Worm (Caenorhabditis elegans) whole organism, late embryonic: Measurements from ENCODE around the gene T28D9.1.
A peak's percentile ranks its signal among the peaks of the same experiment; 100 is the strongest.

Source experiments
- C08G9.2 ChIP-seq: sonication (generic microtip); optimal IDR thresholded peaks from 2 replicates; lab custom pipeline; 2016; ENCODE audit warnings: mild to moderate bottlenecking, missing genetic modification characterization, moderate library complexity, missing compliant biosample characterization
- C38D4.7 ChIP-seq: fragments of 200-800 bp; sonication (Bioruptor generic); optimal IDR thresholded peaks from 2 replicates; lab custom pipeline; 2018; ENCODE audit warnings: mild to moderate bottlenecking, missing genetic modification characterization, moderate library complexity, missing compliant biosample characterization
- F13H6.1 ChIP-seq: sonication (generic microtip); optimal IDR thresholded peaks from 2 replicates; lab custom pipeline; 2016; ENCODE audit warnings: missing genetic modification characterization, missing compliant biosample characterization
- T23F11.4 ChIP-seq: fragments of 200-800 bp; sonication (Bioruptor generic); optimal IDR thresholded peaks from 2 replicates; lab custom pipeline; 2018; ENCODE audit warnings: mild to moderate bottlenecking, missing genetic modification characterization, missing compliant biosample characterization
- ahr-1 ChIP-seq: sonication (generic microtip); optimal IDR thresholded peaks from 2 replicates; lab custom pipeline; 2016; ENCODE audit warnings: missing genetic modification characterization, missing compliant biosample characterization
- ceh-14 ChIP-seq: sonication (generic microtip); optimal IDR thresholded peaks from 2 replicates; lab custom pipeline; 2016; ENCODE audit warnings: missing genotype, missing genetic modification characterization, missing compliant biosample characterization
- ceh-19 ChIP-seq: fragments of 200-800 bp; sonication (Bioruptor generic); optimal IDR thresholded peaks from 2 replicates; lab custom pipeline; 2018; ENCODE audit warnings: mild to moderate bottlenecking, missing genetic modification characterization, missing compliant biosample characterization
- ceh-24 ChIP-seq: sonication (generic microtip); optimal IDR thresholded peaks from 2 replicates; lab custom pipeline; 2016; ENCODE audit warnings: mild to moderate bottlenecking, missing genetic modification characterization, missing compliant biosample characterization
- ceh-30 ChIP-seq: fragments of 150-350 bp; optimal IDR thresholded peaks from 2 replicates; lab custom pipeline; 2014; ENCODE audit warnings: missing biosample characterization, missing genetic modification characterization
- ceh-31 ChIP-seq: sonication (generic microtip); optimal IDR thresholded peaks from 2 replicates; lab custom pipeline; 2016; ENCODE audit warnings: missing genetic modification characterization, missing compliant biosample characterization
- ceh-45 ChIP-seq: fragments of 200-800 bp; sonication (Bioruptor generic); IDR thresholded peaks from 2 replicates; pipeline ENCODE4 v1.3.6; 2022; ENCODE audit warnings: missing genetic modification reagents, missing genetic modification characterization, missing compliant biosample characterization
- ceh-48 ChIP-seq: sonication (generic microtip); optimal IDR thresholded peaks from 2 replicates; lab custom pipeline; 2016; ENCODE audit warnings: missing genetic modification characterization, inconsistent platforms, missing compliant biosample characterization
- ceh-9 ChIP-seq: sonication (generic microtip); optimal IDR thresholded peaks from 2 replicates; lab custom pipeline; 2016; ENCODE audit warnings: mild to moderate bottlenecking, missing genetic modification characterization, inconsistent platforms, missing compliant biosample characterization
- che-1 ChIP-seq: sonication (generic microtip); optimal IDR thresholded peaks from 2 replicates; lab custom pipeline; 2016; ENCODE audit warnings: mild to moderate bottlenecking, missing genetic modification characterization, missing compliant biosample characterization
- dmd-4 ChIP-seq: sonication (generic microtip); optimal IDR thresholded peaks from 2 replicates; lab custom pipeline; 2016; ENCODE audit warnings: borderline replicate concordance, missing genetic modification characterization, missing compliant biosample characterization
- elt-2 ChIP-seq: sonication (generic microtip); optimal IDR thresholded peaks from 2 replicates; lab custom pipeline; 2016; ENCODE audit warnings: missing genetic modification reagents, missing genetic modification characterization, missing compliant biosample characterization
- fax-1 ChIP-seq: sonication (generic microtip); optimal IDR thresholded peaks from 2 replicates; lab custom pipeline; 2016; ENCODE audit warnings: missing genotype, missing genetic modification characterization, missing compliant biosample characterization
- fkh-10 ChIP-seq: fragments of 150-350 bp; optimal IDR thresholded peaks from 2 replicates; lab custom pipeline; 2014; ENCODE audit warnings: missing biosample characterization, missing genetic modification reagents, missing genetic modification characterization
- fkh-6 ChIP-seq: sonication (generic microtip); optimal IDR thresholded peaks from 2 replicates; lab custom pipeline; 2016; ENCODE audit warnings: missing genetic modification characterization, missing compliant biosample characterization
- hlh-30 ChIP-seq: sonication (generic microtip); optimal IDR thresholded peaks from 2 replicates; lab custom pipeline; 2017; ENCODE audit warnings: antibody characterized with exemption, missing genetic modification characterization, missing compliant biosample characterization; ENCODE audit not compliant: insufficient read depth
- hlh-6 ChIP-seq: sonication (generic microtip); optimal IDR thresholded peaks from 2 replicates; lab custom pipeline; 2016; ENCODE audit warnings: missing genotype, missing genetic modification characterization, missing compliant biosample characterization
- hlh-8 ChIP-seq: sonication (generic microtip); optimal IDR thresholded peaks from 2 replicates; lab custom pipeline; 2016; ENCODE audit warnings: missing genotype, missing genetic modification characterization, missing compliant biosample characterization
- lim-6 ChIP-seq: sonication (generic microtip); optimal IDR thresholded peaks from 2 replicates; lab custom pipeline; 2016; ENCODE audit warnings: missing genetic modification characterization, missing compliant biosample characterization
- madf-2 ChIP-seq: sonication (generic microtip); optimal IDR thresholded peaks from 2 replicates; lab custom pipeline; 2017; ENCODE audit warnings: missing genetic modification characterization, missing compliant biosample characterization
- nfya-1 ChIP-seq: sonication (generic microtip); optimal IDR thresholded peaks from 2 replicates; lab custom pipeline; 2017; ENCODE audit warnings: missing genetic modification characterization, mild to moderate bottlenecking, missing compliant biosample characterization, antibody characterized with exemption, moderate library complexity
- nhr-232 ChIP-seq: sonication (generic microtip); optimal IDR thresholded peaks from 2 replicates; lab custom pipeline; 2016; ENCODE audit warnings: missing genetic modification characterization, missing compliant biosample characterization
- pat-9 ChIP-seq: fragments of 200-800 bp; sonication (Bioruptor generic); optimal IDR thresholded peaks from 2 replicates; lab custom pipeline; 2018; ENCODE audit warnings: mild to moderate bottlenecking, missing genetic modification characterization, moderate library complexity, missing compliant biosample characterization
- sdc-2 ChIP-seq: sonication (generic microtip); optimal IDR thresholded peaks from 2 replicates; lab custom pipeline; 2016; ENCODE audit warnings: missing genotype, missing genetic modification characterization, missing compliant biosample characterization
- tbx-2 ChIP-seq: sonication (generic microtip); optimal IDR thresholded peaks from 2 replicates; lab custom pipeline; 2016; ENCODE audit warnings: missing genetic modification characterization, missing compliant biosample characterization
- tbx-7 ChIP-seq: sonication (generic microtip); optimal IDR thresholded peaks from 2 replicates; lab custom pipeline; 2016; ENCODE audit warnings: missing genotype, missing genetic modification characterization, missing compliant biosample characterization
- ttx-3 ChIP-seq: sonication (generic microtip); optimal IDR thresholded peaks from 2 replicates; lab custom pipeline; 2016; ENCODE audit warnings: missing genetic modification reagents, missing genetic modification characterization, missing compliant biosample characterization
- unc-42 ChIP-seq: sonication (generic microtip); optimal IDR thresholded peaks from 2 replicates; lab custom pipeline; 2016; ENCODE audit warnings: missing genotype, missing genetic modification characterization, missing compliant biosample characterization
- unc-55 ChIP-seq: sonication (generic microtip); optimal IDR thresholded peaks from 2 replicates; lab custom pipeline; 2017; ENCODE audit warnings: missing biosample characterization, missing genetic modification reagents, missing genetic modification characterization
- unc-86 ChIP-seq: sonication (generic microtip); optimal IDR thresholded peaks from 2 replicates; lab custom pipeline; 2016; ENCODE audit warnings: missing genetic modification characterization, missing compliant biosample characterization
- ztf-16 ChIP-seq: sonication (generic microtip); optimal IDR thresholded peaks from 2 replicates; lab custom pipeline; 2017; ENCODE audit warnings: missing genetic modification characterization, missing compliant biosample characterization

The T28D9.1 gene

ce11 chrII:6449656-6450055 lies 42.5 kb upstream of the T28D9.1 start, which contains the start of gene nhr-22:
Gene nhr-22, minus strand, starts transcription at chrII:6449792.
- TF ChIP-seq pat-9 (tag; lab: Kevin White, UChicago) (no peak), unc-42 (tag; lab: Kevin White, UChicago) (no peak), unc-55 (GFP tag; lab: Kevin White, UChicago) (no peak), ttx-3 (tag; lab: Kevin White, UChicago) (no peak), ceh-45 (GFP tag; lab: Robert Waterston, UW) (no peak), T23F11.4 (no peak)

- TF ChIP-seq nfya-1 = peak; percentile 37
- TF ChIP-seq ceh-14 (tag; lab: Kevin White, UChicago) = peak; percentile 11
- TF ChIP-seq hlh-30 (tag; lab: Kevin White, UChicago) = peak; percentile 60
- no peak for TF ChIP-seq C08G9.2 (tag; lab: Kevin White, UChicago)
- peak; percentile 62 for TF ChIP-seq ceh-31 (tag; lab: Kevin White, UChicago)
- no peak for TF ChIP-seq C38D4.7
- peak; percentile 21 for TF ChIP-seq hlh-8 (tag; lab: Kevin White, UChicago)
- peak; percentile 13 for TF ChIP-seq ceh-48
- TF ChIP-seq unc-42 (tag; lab: Kevin White, UChicago) = peak; percentile 90
Observed at ce11 chrII:6453341-6453806, 38.8 kb upstream of the T28D9.1 start, which contains the start of gene atg-16.2. Gene atg-16.2, minus strand, starts transcription at chrII:6453391.

- TF ChIP-seq C08G9.2 (tag; lab: Kevin White, UChicago) (no peak), madf-2 (tag; lab: Kevin White, UChicago) (no peak), pat-9 (tag; lab: Kevin White, UChicago) (no peak), nhr-232 (tag; lab: Kevin White, UChicago) (no peak), che-1 (tag; lab: Kevin White, UChicago) (no peak), tbx-2 (no peak), ceh-24 (no peak), unc-86 (tag; lab: Kevin White, UChicago) (no peak), ceh-19 (GFP tag; lab: Kevin White, UChicago) (no peak), fax-1 (tag; lab: Kevin White, UChicago) (no peak), fkh-6 (tag; lab: Kevin White, UChicago) (no peak), sdc-2 (tag; lab: Kevin White, UChicago) (no peak), dmd-4 (tag; lab: Kevin White, UChicago) (no peak), hlh-6 (tag; lab: Kevin White, UChicago) (no peak), ahr-1 (tag; lab: Kevin White, UChicago) (no peak), ceh-9 (tag; lab: Kevin White, UChicago) (no peak), ceh-48 (no peak), fkh-10 (GFP tag; lab: Kevin White, UChicago) (no peak), ztf-16 (no peak)
Observed at ce11 chrII:6454671-6455070, 37.5 kb upstream of the T28D9.1 start, which contains the start of gene aptf-1. Gene aptf-1, plus strand, starts transcription at chrII:6454971.

- TF ChIP-seq hlh-30 (tag; lab: Kevin White, UChicago) (no peak), ahr-1 (tag; lab: Kevin White, UChicago) (no peak), unc-42 (tag; lab: Kevin White, UChicago) (no peak), madf-2 (tag; lab: Kevin White, UChicago) (no peak), F13H6.1 (tag; lab: Kevin White, UChicago) (no peak), fkh-10 (GFP tag; lab: Kevin White, UChicago) (no peak), C08G9.2 (tag; lab: Kevin White, UChicago) (no peak), T23F11.4 (no peak), pat-9 (tag; lab: Kevin White, UChicago) (no peak), lim-6 (tag; lab: Kevin White, UChicago) (no peak), ceh-19 (GFP tag; lab: Kevin White, UChicago) (no peak)
Observed at ce11 chrII:6469340-6469739, 22.9 kb upstream of the T28D9.1 start.

ce11 chrII:6470985-6471384 lies 21.2 kb upstream of the T28D9.1 start, which contains the start of gene dgk-5:
Gene dgk-5, minus strand, starts transcription at chrII:6471085.
- no peak for TF ChIP-seq che-1 (tag; lab: Kevin White, UChicago)
- no peak for TF ChIP-seq elt-2 (tag; lab: Kevin White, UChicago)
- no peak for TF ChIP-seq ceh-31 (tag; lab: Kevin White, UChicago)
- no peak for TF ChIP-seq ceh-30
- no peak for TF ChIP-seq tbx-7 (tag; lab: Kevin White, UChicago)
